Worm (Caenorhabditis elegans): ENCODE measurements around the gene fbxc-14.
"Not testable (repeated sequence)": the region's sequence is repeated elsewhere in the genome, so short reads cannot be mapped to it uniquely, and the experiment has no call there.

fbxc-14 gene

ce11 chrII:1001351-1001750 is 27.3 kb downstream of the fbxc-14 start, which contains the start of the genes fbxb-30 and F45D11.5:
Gene fbxb-30, minus strand, starts transcription at chrII:1001451.
Gene F45D11.5, plus strand, starts transcription at chrII:1001702.
- TF ChIP-seq dpl-1 (GFP tag; optimal IDR thresholded peaks at IDR 0.05), result no peak

DNA sequence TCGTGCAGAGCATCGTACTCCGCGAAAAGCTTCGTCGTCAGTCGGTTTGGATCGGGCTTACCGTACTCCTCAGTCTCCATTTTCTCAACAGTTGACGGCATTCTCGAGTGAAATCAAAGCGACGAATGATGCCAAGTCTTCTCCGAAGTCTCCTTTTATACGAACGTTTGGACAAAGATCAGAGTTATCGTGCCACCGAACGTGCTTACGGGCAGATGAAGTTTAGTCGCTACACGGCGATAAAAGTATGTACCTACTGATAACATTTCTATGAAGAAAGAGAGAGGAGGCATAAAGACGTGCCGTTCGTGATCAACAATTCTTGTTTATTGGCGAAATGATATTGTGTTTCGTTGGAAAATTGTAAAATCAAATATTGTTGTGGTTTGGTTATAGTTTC is 32.3 kb downstream of the fbxc-14 start, which contains the start of gene F45D11.14:
F45D11.14 (minus strand) TSS at position 101 of the 400 bp plus-strand sequence.
- not testable (repeated sequence) for TF ChIP-seq lin-39, unc-130, C04F5.9 (tag; optimal IDR thresholded peaks at IDR 0.05)

ce11 chrII:1024684-1025083 is 50.6 kb downstream of the fbxc-14 start, which contains the start of gene btb-11:
Gene btb-11, minus strand, starts transcription at chrII:1024784.
- TF ChIP-seq efl-3 (GFP tag; optimal IDR thresholded peaks at IDR 0.05); pag-3 (tag; optimal IDR thresholded peaks at IDR 0.05; ENCODE audit: borderline replicate concordance, insufficient read depth); unc-86 (tag; optimal IDR thresholded peaks at IDR 0.05): not testable (repeated sequence)
